Worm (Caenorhabditis elegans) whole organism, midembryonic: ENCODE results near the gene C14A4.7.

Experiments used
- T22C8.4 ChIP-seq: fragments of 200-800 bp; sonication (Bioruptor generic); IDR thresholded peaks from 2 replicates; pipeline ENCODE4 v1.3.6; 2022; ENCODE audit warnings: missing genetic modification characterization, missing compliant biosample characterization
- cog-1 ChIP-seq: sonication (generic microtip); optimal IDR thresholded peaks from 2 replicates; lab custom pipeline; 2016; ENCODE audit warnings: missing genetic modification characterization, missing compliant biosample characterization
- flt-1 ChIP-seq: fragments of 200-800 bp; sonication (Bioruptor generic); IDR thresholded peaks from 2 replicates; pipeline ENCODE4 v1.3.6; 2022; ENCODE audit warnings: missing genetic modification characterization, missing compliant biosample characterization
- klf-2 ChIP-seq: fragments of 200-800 bp; sonication (Bioruptor generic); conservative IDR thresholded peaks from 2 replicates; pipeline ENCODE4 v1.3.6; 2022; ENCODE audit warnings: missing genetic modification reagents, missing genetic modification characterization, missing compliant biosample characterization
- med-1 ChIP-seq: sonication (generic microtip); optimal IDR thresholded peaks from 2 replicates; lab custom pipeline; 2017; ENCODE audit warnings: missing genetic modification characterization, mild to moderate bottlenecking, missing compliant biosample characterization, antibody characterized with exemption, missing genetic modification reagents; ENCODE audit not compliant: insufficient read depth
- tab-1 ChIP-seq: fragments of 200-800 bp; sonication (Bioruptor generic); IDR thresholded peaks from 2 replicates; pipeline ENCODE4 v1.3.6; 2022; ENCODE audit warnings: missing genetic modification characterization, missing compliant biosample characterization
- ztf-29 ChIP-seq: fragments of 200-800 bp; sonication (Bioruptor generic); IDR thresholded peaks from 2 replicates; pipeline ENCODE4 v1.3.6; 2022; ENCODE audit warnings: missing genetic modification reagents, missing genetic modification characterization, missing compliant biosample characterization

ce11 chrII:10598970-10599369 is 2.6 kb upstream of the C14A4.7 start, which contains the start of gene C14A4.9:
- TF ChIP-seq T22C8.4 (GFP tag; lab: Robert Waterston, UW) (no peak), med-1 (GFP tag; lab: Kevin White, UChicago) (no peak), cog-1 (tag; lab: Kevin White, UChicago) (no peak), flt-1 (GFP tag; lab: Robert Waterston, UW) (no peak), klf-2 (GFP tag; lab: Robert Waterston, UW) (no peak), tab-1 (GFP tag; lab: Robert Waterston, UW) (no peak), ztf-29 (GFP tag; lab: Robert Waterston, UW) (no peak)
